Fruit fly (Drosophila melanogaster) whole organism, wandering third instar larva: ENCODE measurements around the gene SkpD.

Experiments used
- Abd-B ChIP-seq: fragments of >200 bp; optimal IDR thresholded peaks from 2 replicates; lab custom pipeline; 2017; ENCODE audit warnings: missing biosample characterization, missing genetic modification characterization
- CG32264 ChIP-seq: fragments of 200-800 bp; sonication (Bioruptor generic); optimal IDR thresholded peaks from 2 replicates; lab custom pipeline; 2016; ENCODE audit warnings: missing biosample characterization, missing genetic modification characterization
- CG9705 ChIP-seq: fragments of 200-800 bp; sonication (Bioruptor generic); optimal IDR thresholded peaks from 2 replicates; lab custom pipeline; 2018; ENCODE audit warnings: missing biosample characterization, mild to moderate bottlenecking, missing genetic modification characterization
- Dfd ChIP-seq: fragments of >200 bp; optimal IDR thresholded peaks from 2 replicates; lab custom pipeline; 2017; ENCODE audit warnings: missing biosample characterization, missing genetic modification characterization
- GATAd ChIP-seq: sonication (Bioruptor generic); optimal IDR thresholded peaks from 2 replicates; lab custom pipeline; 2016; ENCODE audit warnings: missing biosample characterization, missing genetic modification characterization
- HLH106 ChIP-seq: fragments of 200-800 bp; optimal IDR thresholded peaks from 3 replicates; lab custom pipeline; 2019; ENCODE audit warnings: missing biosample characterization, mild to moderate bottlenecking, missing genetic modification characterization, moderate library complexity
- Hnf4 ChIP-seq: fragments of 200-800 bp; sonication (Bioruptor generic); optimal IDR thresholded peaks from 2 replicates; lab custom pipeline; 2016; ENCODE audit warnings: missing biosample characterization, mild to moderate bottlenecking, missing genetic modification characterization
- Hr78 ChIP-seq: fragments of >200 bp; optimal IDR thresholded peaks from 2 replicates; lab custom pipeline; 2017; ENCODE audit warnings: missing biosample characterization, missing genetic modification characterization
- Mio ChIP-seq: sonication (Bioruptor generic); optimal IDR thresholded peaks from 2 replicates; lab custom pipeline; 2016; ENCODE audit warnings: missing biosample characterization, missing genetic modification characterization
- Myc ChIP-seq: fragments of >200 bp; optimal IDR thresholded peaks from 2 replicates; lab custom pipeline; 2017
- N ChIP-seq: fragments of >200 bp; optimal IDR thresholded peaks from 2 replicates; lab custom pipeline; 2018; ENCODE audit warnings: missing biosample characterization, missing external identifiers, missing genetic modification characterization
- OdsH ChIP-seq: fragments of 200-800 bp; sonication (Bioruptor generic); optimal IDR thresholded peaks from 2 replicates; lab custom pipeline; 2016; ENCODE audit warnings: missing biosample characterization, mild to moderate bottlenecking, missing genetic modification characterization
- Sp1 ChIP-seq: fragments of 200-800 bp; sonication (Bioruptor generic); optimal IDR thresholded peaks from 3 replicates; lab custom pipeline; 2019; ENCODE audit warnings: missing biosample characterization, mild to moderate bottlenecking, missing genetic modification characterization, moderate library complexity
- Vsx2 ChIP-seq: fragments of 200-300, 225-300 bp; sonication (Bioruptor generic); optimal IDR thresholded peaks from 2 replicates; lab custom pipeline; 2018; ENCODE audit warnings: missing biosample characterization, missing genetic modification characterization; ENCODE audit not compliant: partially characterized antibody
- br ChIP-seq: fragments of 200-800 bp; sonication (Bioruptor generic); optimal IDR thresholded peaks from 2 replicates; lab custom pipeline; 2016; ENCODE audit warnings: missing biosample characterization, missing genetic modification characterization
- brk ChIP-seq: fragments of 200-800 bp; sonication (Bioruptor generic); optimal IDR thresholded peaks from 2 replicates; lab custom pipeline; 2016; ENCODE audit warnings: missing biosample characterization, mild to moderate bottlenecking, missing genetic modification characterization
- dl ChIP-seq, 2 experiments: fragments of 175-275, 200-275 bp in 1 of 2; fragments of 200-275 bp in 1 of 2; sonication (Bioruptor generic); optimal IDR thresholded peaks; lab custom pipeline; 2018; ENCODE audit warnings: mild to moderate bottlenecking in 2 of 2, missing biosample characterization in 2 of 2, missing genetic modification characterization in 2 of 2, moderate library complexity in 2 of 2; ENCODE audit not compliant: partially characterized antibody in 2 of 2, insufficient read depth in 1 of 2
- dmrt93B ChIP-seq: fragments of 200-800 bp; sonication (Bioruptor generic); optimal IDR thresholded peaks from 2 replicates; lab custom pipeline; 2018; ENCODE audit warnings: missing biosample characterization, mild to moderate bottlenecking, missing genetic modification characterization
- dsf ChIP-seq: sonication (Bioruptor generic); optimal IDR thresholded peaks from 2 replicates; lab custom pipeline; 2016; ENCODE audit warnings: missing biosample characterization, missing genetic modification characterization, borderline replicate concordance
- ey ChIP-seq: fragments of 200-800 bp; sonication (Bioruptor generic); optimal IDR thresholded peaks from 2 replicates; lab custom pipeline; 2016; ENCODE audit warnings: missing biosample characterization, missing genetic modification characterization
- foxo ChIP-seq, 2 experiments: fragments of 200-800 bp; sonication (Bioruptor generic); optimal IDR thresholded peaks; 2 replicates in 1 of 2; 3 replicates in 1 of 2; lab custom pipeline; 2016 to 2017; ENCODE audit warnings: missing biosample characterization in 2 of 2, missing genetic modification characterization in 2 of 2
- fru ChIP-seq: fragments of 200-800 bp; sonication (Bioruptor generic); optimal IDR thresholded peaks from 3 replicates; lab custom pipeline; 2016; ENCODE audit warnings: missing biosample characterization, mild to moderate bottlenecking, missing genetic modification characterization
- h ChIP-seq: fragments of 200-800 bp; sonication (Bioruptor generic); optimal IDR thresholded peaks from 3 replicates; lab custom pipeline; 2016; ENCODE audit warnings: missing biosample characterization, mild to moderate bottlenecking, missing genetic modification characterization
- jim ChIP-seq: fragments of 175-275, 200-325 bp; sonication (Bioruptor generic); optimal IDR thresholded peaks from 2 replicates; lab custom pipeline; 2016; ENCODE audit warnings: missing biosample characterization, mild to moderate bottlenecking, missing genetic modification characterization
- lola ChIP-seq: fragments of >200 bp; optimal IDR thresholded peaks from 2 replicates; lab custom pipeline; 2017; ENCODE audit warnings: missing biosample characterization, missing genetic modification characterization
- pan ChIP-seq: fragments of >200 bp; optimal IDR thresholded peaks from 2 replicates; lab custom pipeline; 2017
- psq ChIP-seq: fragments of 200-800 bp; sonication (Bioruptor generic); optimal IDR thresholded peaks from 3 replicates; lab custom pipeline; 2017; ENCODE audit warnings: missing biosample characterization, mild to moderate bottlenecking, missing genetic modification characterization, moderate library complexity
- rgr ChIP-seq: fragments of 200-800 bp; sonication (Bioruptor generic); optimal IDR thresholded peaks from 3 replicates; lab custom pipeline; 2016; ENCODE audit warnings: missing biosample characterization, mild to moderate bottlenecking, missing genetic modification characterization
- tai ChIP-seq: sonication (Bioruptor generic); optimal IDR thresholded peaks from 2 replicates; lab custom pipeline; 2016; ENCODE audit warnings: missing biosample characterization, missing genetic modification characterization
- usp ChIP-seq: fragments of >200 bp; optimal IDR thresholded peaks from 2 replicates; lab custom pipeline; 2017; ENCODE audit warnings: missing biosample characterization, missing genetic modification characterization

The SkpD gene

dm6 chrX:19812429-19812828 lies at the start of gene SkpD:
Gene SkpD, plus strand, starts transcription at chrX:19812729.
- TF ChIP-seq dsf (GFP tag; lab: Kevin White, UChicago) (no peak), dmrt93B (GFP tag; lab: Kevin White, UChicago) (no peak), HLH106 (tag; lab: Kevin White, UChicago) (no peak), brk (no peak), pan (no peak), fru (no peak), Abd-B (GFP tag; lab: Kevin White, UChicago) (no peak), Myc (no peak), Mio (GFP tag; lab: Kevin White, UChicago) (no peak), ey (GFP tag; lab: Kevin White, UChicago) (no peak), dl (GFP tag; optimal IDR thresholded peaks at IDR 0.05; lab: Kevin White, UChicago; ENCODE audit: insufficient read depth in 1 of 2, partially characterized antibody in 2 of 2) (no peak), CG9705 (GFP tag; lab: Kevin White, UChicago) (no peak)

DNA sequence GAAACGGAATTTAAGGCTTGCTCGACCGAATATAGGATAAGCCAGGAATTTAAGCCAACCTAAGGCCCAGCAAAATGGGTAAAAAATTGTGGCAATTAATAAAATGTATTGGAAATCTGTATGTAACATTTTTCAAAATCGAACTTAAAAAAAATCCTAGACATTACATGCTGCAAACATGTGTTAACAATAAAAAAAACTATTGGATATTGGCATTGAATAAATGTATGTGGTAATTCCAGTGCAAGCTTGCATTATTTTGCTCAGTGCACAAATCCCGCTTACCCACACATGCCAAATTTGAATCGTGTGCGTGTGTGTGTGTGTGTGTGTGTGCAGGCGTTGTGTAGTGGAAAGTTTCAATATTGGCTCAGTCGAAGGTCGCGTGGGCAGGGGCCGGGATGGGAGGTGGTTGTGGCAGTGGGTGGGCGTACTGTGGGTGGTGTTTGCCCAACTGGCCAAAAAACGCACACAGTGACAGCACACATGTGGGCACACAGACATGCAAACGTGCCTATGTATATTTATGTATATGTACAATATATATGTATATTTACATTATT lies 49.0 kb upstream of the SkpD start:
- no peak for TF ChIP-seq Dfd (GFP tag; lab: Kevin White, UChicago)
- no peak for TF ChIP-seq dl (GFP tag; optimal IDR thresholded peaks at IDR 0.05; lab: Kevin White, UChicago; ENCODE audit: insufficient read depth in 1 of 2, partially characterized antibody in 2 of 2)
- peak; percentile 13 for TF ChIP-seq ey (GFP tag; lab: Kevin White, UChicago)
- peak in 1 of 2 experiments; percentile 24 for TF ChIP-seq foxo (GFP tag; optimal IDR thresholded peaks at IDR 0.05; lab: Kevin White, UChicago)
- TF ChIP-seq rgr (GFP tag; lab: Kevin White, UChicago): peak; percentile 1
- TF ChIP-seq fru: peak; percentile 3
- peak; percentile 12 for TF ChIP-seq h (GFP tag; lab: Kevin White, UChicago)

DNA sequence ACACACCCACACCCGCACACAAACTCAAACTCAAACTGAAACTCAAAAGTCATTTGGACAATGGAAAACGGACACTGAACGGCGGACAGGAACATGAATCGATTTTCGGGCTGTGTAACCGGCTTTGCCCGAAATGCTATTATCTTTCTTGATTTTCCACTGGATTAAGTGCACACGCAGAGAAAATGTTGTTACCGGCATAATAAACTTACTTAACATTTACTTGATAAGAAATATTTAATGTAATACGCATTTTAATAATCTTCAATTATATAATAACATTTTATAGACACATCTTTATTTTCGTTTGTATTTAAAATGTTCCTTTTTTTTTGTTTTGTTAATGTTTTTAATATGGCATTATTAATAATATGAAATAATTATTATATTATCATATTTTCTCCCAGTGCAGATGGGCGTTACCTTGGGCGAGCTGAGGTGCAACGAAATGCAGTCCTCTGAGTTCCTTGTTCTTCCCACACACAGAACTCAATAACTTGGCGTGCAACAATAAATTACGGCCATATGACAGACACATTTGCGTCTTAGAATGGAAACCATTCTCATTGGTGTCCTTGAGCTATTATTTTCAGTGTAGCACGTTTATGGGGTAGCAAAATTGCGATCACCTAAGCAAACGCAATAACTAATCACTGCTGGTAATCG lies 47.6 kb upstream of the SkpD start, which contains the start of gene CG12702:
CG12702 (minus strand) TSS at position 51 of the 666 bp plus-strand sequence.
- TF ChIP-seq CG32264 (no peak), N (GFP tag; lab: Kevin White, UChicago) (no peak), HLH106 (tag; lab: Kevin White, UChicago) (no peak), lola (GFP tag; lab: Kevin White, UChicago) (no peak), Myc (no peak), rgr (GFP tag; lab: Kevin White, UChicago) (no peak), Sp1 (GFP tag; lab: Kevin White, UChicago) (no peak), CG9705 (GFP tag; lab: Kevin White, UChicago) (no peak), Vsx2 (no peak), tai (GFP tag; lab: Kevin White, UChicago) (no peak), Mio (GFP tag; lab: Kevin White, UChicago) (no peak), GATAd (no peak), usp (no peak), psq (GFP tag; lab: Kevin White, UChicago) (no peak), OdsH (GFP tag; lab: Kevin White, UChicago) (no peak), brk (no peak), br (no peak), Hnf4 (no peak), dl (GFP tag; optimal IDR thresholded peaks at IDR 0.05; lab: Kevin White, UChicago; ENCODE audit: insufficient read depth in 1 of 2, partially characterized antibody in 2 of 2) (no peak), Hr78 (GFP tag; lab: Kevin White, UChicago) (no peak)

DNA sequence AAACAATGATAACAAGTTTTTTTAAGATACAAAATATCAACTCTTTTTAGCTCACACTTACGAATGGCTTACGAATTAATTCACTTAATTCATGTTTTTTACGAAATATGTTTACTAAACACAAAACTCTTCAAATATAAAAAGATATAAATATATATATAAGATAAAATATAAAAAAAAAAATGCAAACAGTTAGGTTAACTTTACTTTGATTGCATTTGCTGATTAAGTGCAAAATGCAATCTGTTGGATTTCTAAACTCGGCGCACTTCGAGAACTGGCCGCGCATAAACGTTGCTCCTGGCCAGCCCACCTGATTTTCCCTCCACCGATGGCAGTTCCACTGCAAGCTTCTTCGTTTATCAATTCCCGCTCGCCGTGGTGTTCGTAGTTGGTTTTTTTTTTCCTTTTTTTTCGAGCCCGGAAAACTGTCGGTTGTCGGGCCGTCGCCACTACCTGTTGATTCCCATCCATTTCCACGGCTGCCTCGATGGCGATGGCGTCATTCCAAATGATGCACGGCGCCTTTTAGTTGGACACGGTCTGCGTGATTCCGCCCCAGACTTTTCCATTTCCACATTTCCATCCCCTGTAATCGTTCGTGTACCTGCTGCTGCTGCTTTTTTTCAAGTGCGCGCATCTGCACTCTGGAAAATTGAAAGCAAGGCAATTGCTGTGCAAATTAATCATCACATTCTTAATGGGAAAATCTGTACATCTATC lies 46.9 kb upstream of the SkpD start:
- no peak for TF ChIP-seq CG32264
- TF ChIP-seq jim (GFP tag; lab: Kevin White, UChicago): no peak
- TF ChIP-seq tai (GFP tag; lab: Kevin White, UChicago): no peak
